Worm (Caenorhabditis elegans): ENCODE data around the gene mfn-1.

Gene mfn-1

ce11 chrII:11464427-11464944, 7.3 kb downstream of the mfn-1 start, which contains the start of the genes aars-1 and rga-1:
Gene aars-1, minus strand, starts transcription at chrII:11464497.
Gene rga-1, plus strand, starts transcription at chrII:11464894.
- peak; percentile 41 for TF ChIP-seq ham-2 (GFP tag; optimal IDR thresholded peaks at IDR 0.05)
- peak; percentile 11 for TF ChIP-seq ces-1 (GFP tag; optimal IDR thresholded peaks at IDR 0.05)
- peak; percentile 52 for TF ChIP-seq lsy-2 (tag; optimal IDR thresholded peaks at IDR 0.05)
- TF ChIP-seq cnd-1 (tag; optimal IDR thresholded peaks at IDR 0.05): no peak
- TF ChIP-seq pha-4 (tag; optimal IDR thresholded peaks at IDR 0.05): peak; percentile 38
- TF ChIP-seq nhr-12 (tag; optimal IDR thresholded peaks at IDR 0.05): no peak
- TF ChIP-seq unc-62 (GFP tag; optimal IDR thresholded peaks at IDR 0.05): peak; percentile 20
- no peak for TF ChIP-seq nhr-76 (tag; optimal IDR thresholded peaks at IDR 0.05)
- peak; percentile 43 for TF ChIP-seq blmp-1 (tag; optimal IDR thresholded peaks at IDR 0.05)

ce11 chrII:11463899-11464298, 7.9 kb downstream of the mfn-1 start:
- TF ChIP-seq pha-4 (tag; optimal IDR thresholded peaks at IDR 0.05) (no peak), ces-1 (GFP tag; optimal IDR thresholded peaks at IDR 0.05) (peak; percentile 29)

ce11 chrII:11459883-11460282, 11.9 kb downstream of the mfn-1 start:
- no peak for TF ChIP-seq zip-8 (tag; optimal IDR thresholded peaks at IDR 0.05)
- no peak for TF ChIP-seq unc-39 (tag; optimal IDR thresholded peaks at IDR 0.05)
- TF ChIP-seq drap-1 (GFP tag; optimal IDR thresholded peaks at IDR 0.05): no peak
- TF ChIP-seq lin-32 (GFP tag; optimal IDR thresholded peaks at IDR 0.05): no peak
- no peak for TF ChIP-seq ham-2 (GFP tag; optimal IDR thresholded peaks at IDR 0.05)
- no peak for TF ChIP-seq nhr-12 (tag; optimal IDR thresholded peaks at IDR 0.05)
- TF ChIP-seq nhr-2 (tag; optimal IDR thresholded peaks at IDR 0.05): no peak
- no peak for TF ChIP-seq nhr-237 (tag; optimal IDR thresholded peaks at IDR 0.05)
- TF ChIP-seq flh-1 (GFP tag; optimal IDR thresholded peaks at IDR 0.05): no peak
- no peak for TF ChIP-seq unc-120 (tag; optimal IDR thresholded peaks at IDR 0.05; ENCODE audit: poor library complexity, severe bottlenecking)
- TF ChIP-seq bed-3 (GFP tag; optimal IDR thresholded peaks at IDR 0.05): no peak
- TF ChIP-seq mep-1 (tag; optimal IDR thresholded peaks at IDR 0.05): no peak
- TF ChIP-seq ceh-39 (tag; optimal IDR thresholded peaks at IDR 0.05): no peak
- no peak for TF ChIP-seq lsy-2 (tag; optimal IDR thresholded peaks at IDR 0.05)

ce11 chrII:11455715-11456114, 16.1 kb downstream of the mfn-1 start:
- TF ChIP-seq cnd-1 (tag; optimal IDR thresholded peaks at IDR 0.05) (no peak), nhr-2 (tag; optimal IDR thresholded peaks at IDR 0.05) (no peak), nhr-12 (tag; optimal IDR thresholded peaks at IDR 0.05) (no peak), nhr-76 (tag; optimal IDR thresholded peaks at IDR 0.05) (no peak), mls-2 (tag; optimal IDR thresholded peaks at IDR 0.05) (no peak), unc-120 (tag; optimal IDR thresholded peaks at IDR 0.05; ENCODE audit: poor library complexity, severe bottlenecking) (no peak)

ce11 chrII:11455140-11455539, 16.7 kb downstream of the mfn-1 start:
- TF ChIP-seq ceh-39 (tag; optimal IDR thresholded peaks at IDR 0.05) (no peak), blmp-1 (tag; optimal IDR thresholded peaks at IDR 0.05) (no peak), lin-32 (GFP tag; optimal IDR thresholded peaks at IDR 0.05) (no peak), ham-2 (GFP tag; optimal IDR thresholded peaks at IDR 0.05) (no peak), mls-2 (tag; optimal IDR thresholded peaks at IDR 0.05) (no peak), flh-1 (GFP tag; optimal IDR thresholded peaks at IDR 0.05) (no peak), unc-62 (GFP tag; optimal IDR thresholded peaks at IDR 0.05) (no peak), pha-4 (tag; optimal IDR thresholded peaks at IDR 0.05) (no peak), nhr-237 (tag; optimal IDR thresholded peaks at IDR 0.05) (no peak), ces-1 (GFP tag; optimal IDR thresholded peaks at IDR 0.05) (no peak), nhr-76 (tag; optimal IDR thresholded peaks at IDR 0.05) (no peak), hlh-1 (tag; optimal IDR thresholded peaks at IDR 0.05) (no peak), lsy-2 (tag; optimal IDR thresholded peaks at IDR 0.05) (no peak), drap-1 (GFP tag; optimal IDR thresholded peaks at IDR 0.05) (no peak), unc-120 (tag; optimal IDR thresholded peaks at IDR 0.05; ENCODE audit: poor library complexity, severe bottlenecking) (no peak)

ce11 chrII:11453639-11454038, 18.2 kb downstream of the mfn-1 start:
- TF ChIP-seq ceh-43 (GFP tag; optimal IDR thresholded peaks at IDR 0.05) (no peak), hlh-1 (tag; optimal IDR thresholded peaks at IDR 0.05) (peak; percentile 24), ceh-39 (tag; optimal IDR thresholded peaks at IDR 0.05) (peak; percentile 9), zip-8 (tag; optimal IDR thresholded peaks at IDR 0.05) (no peak)

ce11 chrII:11453025-11453424, 18.8 kb downstream of the mfn-1 start, which contains the start of gene rsp-1:
Gene rsp-1, plus strand, starts transcription at chrII:11453362.
- TF ChIP-seq sem-2 (GFP tag; optimal IDR thresholded peaks at IDR 0.05) (no peak), drap-1 (GFP tag; optimal IDR thresholded peaks at IDR 0.05) (peak; percentile 39), snpc-4 (tag; optimal IDR thresholded peaks at IDR 0.05) (no peak), elt-1 (tag; optimal IDR thresholded peaks at IDR 0.05; ENCODE audit: borderline replicate concordance, insufficient read depth) (no peak), ces-1 (GFP tag; optimal IDR thresholded peaks at IDR 0.05) (peak; percentile 67), hlh-1 (tag; optimal IDR thresholded peaks at IDR 0.05) (peak; percentile 44), ztf-11 (tag; optimal IDR thresholded peaks at IDR 0.05) (peak; percentile 75), tbx-8 (GFP tag; optimal IDR thresholded peaks at IDR 0.05) (peak; percentile 15), mep-1 (tag; optimal IDR thresholded peaks at IDR 0.05) (peak; percentile 86), lin-13 (tag; optimal IDR thresholded peaks at IDR 0.05) (peak; percentile 93), nhr-76 (tag; optimal IDR thresholded peaks at IDR 0.05) (no peak), ceh-43 (GFP tag; optimal IDR thresholded peaks at IDR 0.05) (peak; percentile 53), ceh-39 (tag; optimal IDR thresholded peaks at IDR 0.05) (peak; percentile 79), unc-62 (GFP tag; optimal IDR thresholded peaks at IDR 0.05) (peak; percentile 43), bed-3 (GFP tag; optimal IDR thresholded peaks at IDR 0.05) (no peak), flh-1 (GFP tag; optimal IDR thresholded peaks at IDR 0.05) (no peak), M03D4.4 (tag; optimal IDR thresholded peaks at IDR 0.05) (peak; percentile 37), pha-4 (tag; optimal IDR thresholded peaks at IDR 0.05) (peak; percentile 96), unc-39 (tag; optimal IDR thresholded peaks at IDR 0.05) (no peak), blmp-1 (tag; optimal IDR thresholded peaks at IDR 0.05) (no peak), lsy-2 (tag; optimal IDR thresholded peaks at IDR 0.05) (peak; percentile 80), mab-5 (tag; optimal IDR thresholded peaks at IDR 0.05) (no peak), ceh-83 (GFP tag; optimal IDR thresholded peaks at IDR 0.05) (no peak), mls-2 (tag; optimal IDR thresholded peaks at IDR 0.05) (peak; percentile 81), nhr-12 (tag; optimal IDR thresholded peaks at IDR 0.05) (no peak), ham-2 (GFP tag; optimal IDR thresholded peaks at IDR 0.05) (no peak)

Data from whole organism, mixed stage, embryonic.